Worm (Caenorhabditis elegans) whole organism, young adult: ENCODE measurements around the gene C54C6.11.
A peak's percentile ranks its signal among the peaks of the same experiment; 100 is the strongest.

Source experiments
- B0336.3 ChIP-seq: fragments of 200-800 bp; sonication (Bioruptor generic); IDR thresholded peaks from 2 replicates; pipeline ENCODE4 v1.3.6; 2022; ENCODE audit warnings: missing genetic modification characterization, missing compliant biosample characterization
- F10E7.11 ChIP-seq: sonication (generic microtip); optimal IDR thresholded peaks from 2 replicates; lab custom pipeline; 2017; ENCODE audit warnings: mild to moderate bottlenecking, missing genetic modification characterization, moderate library complexity, missing compliant biosample characterization
- F33H1.4 ChIP-seq: fragments of 200-800 bp; sonication (Bioruptor generic); IDR thresholded peaks from 2 replicates; pipeline ENCODE4 v1.3.6; 2022; ENCODE audit warnings: missing genetic modification reagents, missing genetic modification characterization, missing compliant biosample characterization
- F49E8.2 ChIP-seq: sonication (generic microtip); optimal IDR thresholded peaks from 3 replicates; lab custom pipeline; 2017; ENCODE audit warnings: missing genetic modification characterization, mild to moderate bottlenecking, missing compliant biosample characterization, antibody characterized with exemption, moderate library complexity; ENCODE audit not compliant: insufficient read depth
- F52B5.7 ChIP-seq: sonication (generic microtip); optimal IDR thresholded peaks from 2 replicates; lab custom pipeline; 2016; ENCODE audit warnings: mild to moderate bottlenecking, missing genetic modification characterization, missing compliant biosample characterization
- K11D2.4 ChIP-seq: fragments of 200-800 bp; sonication (Bioruptor generic); IDR thresholded peaks from 2 replicates; pipeline ENCODE4 v1.3.6; 2022; ENCODE audit warnings: missing genetic modification reagents, missing genetic modification characterization, missing compliant biosample characterization
- Y56A3A.18 ChIP-seq: fragments of 200-800 bp; sonication (Bioruptor generic); IDR thresholded peaks from 2 replicates; pipeline ENCODE4 v1.3.6; 2022; ENCODE audit warnings: missing genetic modification reagents, missing genetic modification characterization, missing compliant biosample characterization
- Y67H2A.10 ChIP-seq: fragments of 200-800 bp; sonication (Bioruptor generic); conservative IDR thresholded peaks from 2 replicates; pipeline ENCODE4 v1.3.6; 2022; ENCODE audit warnings: missing genetic modification reagents, missing genetic modification characterization, missing compliant biosample characterization
- ama-1 ChIP-seq, 3 experiments: fragments of 150-350 bp in 1 of 3; sonication (generic microtip) in 2 of 3; optimal IDR thresholded peaks; 2 replicates each; lab custom pipeline; 2014 to 2018; ENCODE audit warnings: missing biosample characterization in 2 of 3, missing genetic modification characterization in 2 of 3, missing genetic modification reagents in 2 of 3
- aptf-2 ChIP-seq: fragments of 200-800 bp; sonication (Bioruptor generic); conservative IDR thresholded peaks from 2 replicates; pipeline ENCODE4 v1.3.6; 2022; ENCODE audit warnings: missing genetic modification reagents, missing genetic modification characterization, missing compliant biosample characterization
- aptf-3 ChIP-seq: fragments of 200-800 bp; sonication (Bioruptor generic); IDR thresholded peaks from 2 replicates; pipeline ENCODE4 v1.3.6; 2022; ENCODE audit warnings: missing genetic modification characterization, missing compliant biosample characterization
- attf-3 ChIP-seq: fragments of 200-800 bp; sonication (Bioruptor generic); conservative IDR thresholded peaks from 2 replicates; pipeline ENCODE4 v1.3.6; 2022; ENCODE audit warnings: missing genetic modification reagents, missing genetic modification characterization, missing compliant biosample characterization
- attf-5 ChIP-seq: fragments of 200-800 bp; sonication (Bioruptor generic); optimal IDR thresholded peaks from 2 replicates; lab custom pipeline; 2018; ENCODE audit warnings: mild to moderate bottlenecking, missing genetic modification characterization, missing compliant biosample characterization
- bed-1 ChIP-seq: fragments of 200-800 bp; sonication (Bioruptor generic); IDR thresholded peaks from 2 replicates; pipeline ENCODE4 v1.3.6; 2022; ENCODE audit warnings: missing genetic modification reagents, missing genetic modification characterization, missing compliant biosample characterization
- ccch-3 ChIP-seq: fragments of 200-800 bp; sonication (Bioruptor generic); optimal IDR thresholded peaks from 2 replicates; lab custom pipeline; 2018; ENCODE audit warnings: mild to moderate bottlenecking, missing genetic modification characterization, missing compliant biosample characterization
- cebp-1 ChIP-seq, 2 experiments: fragments of 200-800 bp in 1 of 2; sonication (Bioruptor generic) in 1 of 2; sonication (generic microtip) in 1 of 2; IDR thresholded peaks in 1 of 2; optimal IDR thresholded peaks in 1 of 2; 2 replicates each; pipeline versions ENCODE4 v1.3.6 to Lab custom; 2017 to 2022; ENCODE audit warnings: missing compliant biosample characterization in 2 of 2, missing genetic modification characterization in 2 of 2, mild to moderate bottlenecking in 1 of 2, missing genetic modification reagents in 1 of 2, moderate library complexity in 1 of 2
- ceh-40 ChIP-seq: fragments of 200-800 bp; sonication (Bioruptor generic); IDR thresholded peaks from 2 replicates; pipeline ENCODE4 v1.3.6; 2022; ENCODE audit warnings: missing genetic modification characterization, missing compliant biosample characterization
- ceh-58 ChIP-seq: fragments of 200-800 bp; sonication (Bioruptor generic); IDR thresholded peaks from 2 replicates; pipeline ENCODE4 v1.3.6; 2022; ENCODE audit warnings: missing genetic modification characterization, missing compliant biosample characterization
- efl-1 ChIP-seq: fragments of 150-350 bp; optimal IDR thresholded peaks from 2 replicates; lab custom pipeline; 2014; ENCODE audit warnings: missing biosample characterization, missing genetic modification reagents, missing genetic modification characterization
- egl-18 ChIP-seq: fragments of 200-800 bp; sonication (Bioruptor generic); IDR thresholded peaks from 2 replicates; pipeline ENCODE4 v1.3.6; 2022; ENCODE audit warnings: missing genetic modification reagents, missing genetic modification characterization, missing compliant biosample characterization
- egl-44 ChIP-seq: fragments of 200-800 bp; sonication (Bioruptor generic); IDR thresholded peaks from 2 replicates; pipeline ENCODE4 v1.3.6; 2022; ENCODE audit warnings: missing genetic modification reagents, missing genetic modification characterization, missing compliant biosample characterization
- ekl-4 ChIP-seq: fragments of 200-800 bp; sonication (Bioruptor generic); IDR thresholded peaks from 2 replicates; pipeline ENCODE4 v1.3.6; 2022; ENCODE audit warnings: missing genetic modification reagents, missing genetic modification characterization, missing compliant biosample characterization
- gei-17 ChIP-seq: fragments of 200-800 bp; sonication (Bioruptor generic); optimal IDR thresholded peaks from 2 replicates; lab custom pipeline; 2018; ENCODE audit warnings: mild to moderate bottlenecking, missing genetic modification characterization, missing compliant biosample characterization
- him-1 ChIP-seq: sonication (generic microtip); optimal IDR thresholded peaks from 2 replicates; lab custom pipeline; 2016; ENCODE audit warnings: missing genotype, missing genetic modification reagents, missing genetic modification characterization, missing compliant biosample characterization
- hlh-26 ChIP-seq: fragments of 200-800 bp; sonication (Bioruptor generic); conservative IDR thresholded peaks from 2 replicates; pipeline ENCODE4 v1.3.6; 2022; ENCODE audit warnings: missing genetic modification reagents, missing genetic modification characterization, missing compliant biosample characterization
- hmg-1.2 ChIP-seq: fragments of 200-800 bp; sonication (Bioruptor generic); IDR thresholded peaks from 2 replicates; pipeline ENCODE4 v1.3.6; 2022; ENCODE audit warnings: missing genetic modification reagents, missing genetic modification characterization, missing compliant biosample characterization
- hsf-1 ChIP-seq: fragments of 200-800 bp; sonication (Bioruptor generic); IDR thresholded peaks from 2 replicates; pipeline ENCODE4 v1.3.6; 2022; ENCODE audit warnings: missing genetic modification reagents, missing genetic modification characterization, missing compliant biosample characterization
- let-526 ChIP-seq: fragments of 200-800 bp; sonication (Bioruptor generic); IDR thresholded peaks from 2 replicates; pipeline ENCODE4 v1.3.6; 2022; ENCODE audit warnings: missing genetic modification reagents, missing genetic modification characterization, missing compliant biosample characterization
- let-607 ChIP-seq, 2 experiments: fragments of 200-800 bp in 1 of 2; sonication (Bioruptor generic) in 1 of 2; sonication (generic microtip) in 1 of 2; optimal IDR thresholded peaks; 2 replicates each; lab custom pipeline; 2016 to 2018; ENCODE audit warnings: mild to moderate bottlenecking in 2 of 2, missing compliant biosample characterization in 2 of 2, missing genetic modification characterization in 2 of 2, moderate library complexity in 2 of 2, missing genotype in 1 of 2
- lsy-27 ChIP-seq: sonication (generic microtip); optimal IDR thresholded peaks from 2 replicates; lab custom pipeline; 2017; ENCODE audit warnings: missing genetic modification characterization, mild to moderate bottlenecking, missing compliant biosample characterization, antibody characterized with exemption, missing genotype, borderline replicate concordance; ENCODE audit not compliant: insufficient read depth
- madf-10 ChIP-seq: sonication (generic microtip); optimal IDR thresholded peaks from 2 replicates; lab custom pipeline; 2016; ENCODE audit warnings: mild to moderate bottlenecking, missing genetic modification characterization, missing compliant biosample characterization
- madf-6 ChIP-seq: fragments of 200-800 bp; sonication (Bioruptor generic); IDR thresholded peaks from 2 replicates; pipeline ENCODE4 v1.3.6; 2022; ENCODE audit warnings: missing genetic modification reagents, missing genetic modification characterization, missing compliant biosample characterization
- madf-8 ChIP-seq: fragments of 200-800 bp; sonication (Bioruptor generic); conservative IDR thresholded peaks from 2 replicates; pipeline ENCODE4 v1.3.6; 2022; ENCODE audit warnings: missing genetic modification reagents, missing genetic modification characterization, missing compliant biosample characterization
- mcd-1 ChIP-seq: fragments of 200-800 bp; sonication (Bioruptor generic); IDR thresholded peaks from 2 replicates; pipeline ENCODE4 v1.3.6; 2022; ENCODE audit warnings: missing genetic modification reagents, missing genetic modification characterization, missing compliant biosample characterization
- mel-28 ChIP-seq: sonication (generic microtip); optimal IDR thresholded peaks from 2 replicates; lab custom pipeline; 2016; ENCODE audit warnings: borderline replicate concordance, mild to moderate bottlenecking, missing genetic modification characterization, missing compliant biosample characterization
- mes-4 ChIP-seq: sonication (generic microtip); optimal IDR thresholded peaks from 2 replicates; lab custom pipeline; 2016; ENCODE audit warnings: missing genotype, missing genetic modification characterization, missing compliant biosample characterization
- mxl-1 ChIP-seq: sonication (generic microtip); optimal IDR thresholded peaks from 2 replicates; lab custom pipeline; 2016; ENCODE audit warnings: missing genetic modification characterization, missing compliant biosample characterization
- pha-4 ChIP-seq: fragments of 150-350 bp; sonication (generic microtip); optimal IDR thresholded peaks from 2 replicates; lab custom pipeline; 2014; ENCODE audit warnings: missing biosample characterization, missing genetic modification reagents, missing genetic modification characterization
- rpc-1 ChIP-seq, 2 experiments: fragments of 150-350 bp in 1 of 2; sonication (generic microtip) in 1 of 2; optimal IDR thresholded peaks; 2 replicates each; lab custom pipeline; 2014 to 2018; ENCODE audit warnings: missing biosample characterization in 1 of 2, missing genetic modification characterization in 1 of 2, missing genetic modification reagents in 1 of 2, missing genotype in 1 of 2
- snpc-1.3 ChIP-seq: sonication (generic microtip); optimal IDR thresholded peaks from 2 replicates; lab custom pipeline; 2017; ENCODE audit warnings: missing genetic modification characterization, mild to moderate bottlenecking, missing compliant biosample characterization, antibody characterized with exemption, moderate library complexity, missing genotype, missing genetic modification reagents; ENCODE audit not compliant: insufficient read depth
- tbp1 ChIP-seq: fragments of 200-800 bp; sonication (Bioruptor generic); optimal IDR thresholded peaks from 2 replicates; lab custom pipeline; 2018; ENCODE audit warnings: mild to moderate bottlenecking, missing genetic modification characterization, missing compliant biosample characterization
- tlf-1 ChIP-seq: fragments of 200-800 bp; sonication (Bioruptor generic); optimal IDR thresholded peaks from 2 replicates; lab custom pipeline; 2018; ENCODE audit warnings: mild to moderate bottlenecking, missing genetic modification characterization, missing compliant biosample characterization
- ztf-25 ChIP-seq: fragments of 200-800 bp; sonication (Bioruptor generic); IDR thresholded peaks from 2 replicates; pipeline ENCODE4 v1.3.6; 2022; ENCODE audit warnings: missing genetic modification reagents, missing genetic modification characterization, missing compliant biosample characterization
- ztf-28 ChIP-seq: fragments of 200-800 bp; sonication (Bioruptor generic); IDR thresholded peaks from 2 replicates; pipeline ENCODE4 v1.3.6; 2022; ENCODE audit warnings: missing genetic modification reagents, missing genetic modification characterization, missing compliant biosample characterization
- ztf-3 ChIP-seq: fragments of 200-800 bp; sonication (Bioruptor generic); optimal IDR thresholded peaks from 2 replicates; lab custom pipeline; 2018; ENCODE audit warnings: mild to moderate bottlenecking, missing genetic modification characterization, missing compliant biosample characterization

C54C6.11 gene

DNA sequence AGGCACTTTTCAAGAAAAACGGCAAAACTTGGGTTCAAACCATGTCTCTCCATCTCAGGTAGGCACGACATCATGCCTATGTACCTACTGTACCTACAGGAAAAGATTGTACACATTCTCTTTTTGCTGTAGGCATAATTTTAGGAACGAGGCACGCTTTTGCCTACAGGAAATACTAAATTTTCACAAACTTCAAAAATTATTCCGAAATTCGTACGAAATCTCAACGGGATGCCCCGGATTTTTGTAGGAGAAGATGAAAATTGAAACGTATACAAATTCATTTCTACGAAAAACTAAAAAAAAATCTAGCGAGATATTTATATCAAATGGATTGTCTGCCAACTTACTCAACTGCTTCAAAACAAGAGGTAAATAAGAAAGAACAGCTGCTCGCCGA is at the start of gene C54C6.11:
TSS of gene C54C6.11 (plus strand) at position 301 of the 400 bp plus-strand sequence.
- no peak for TF ChIP-seq ztf-28 (GFP tag; lab: Robert Waterston, UW)
- TF ChIP-seq Y67H2A.10 (GFP tag; lab: Robert Waterston, UW): no peak
- TF ChIP-seq madf-8: no peak
- no peak for TF ChIP-seq aptf-2 (GFP tag; lab: Robert Waterston, UW)
- TF ChIP-seq pha-4 (tag; lab: Kevin White, UChicago): no peak
- TF ChIP-seq hsf-1 (GFP tag; lab: Robert Waterston, UW): no peak
- no peak for TF ChIP-seq egl-18
- no peak for TF ChIP-seq hmg-1.2
- TF ChIP-seq madf-6 (GFP tag; lab: Robert Waterston, UW): no peak
- no peak for TF ChIP-seq mxl-1 (tag; lab: Kevin White, UChicago)
- no peak for TF ChIP-seq gei-17 (GFP tag; lab: Kevin White, UChicago)
- no peak for TF ChIP-seq snpc-1.3 (tag; lab: Kevin White, UChicago)
- TF ChIP-seq ztf-25 (GFP tag; lab: Robert Waterston, UW): no peak
- no peak for TF ChIP-seq rpc-1 (optimal IDR thresholded peaks at IDR 0.05; lab: Kevin White, UChicago)
- no peak for TF ChIP-seq rpc-1 (tag; optimal IDR thresholded peaks at IDR 0.05; lab: Kevin White, UChicago)
- TF ChIP-seq attf-5 (GFP tag; lab: Kevin White, UChicago): no peak

DNA sequence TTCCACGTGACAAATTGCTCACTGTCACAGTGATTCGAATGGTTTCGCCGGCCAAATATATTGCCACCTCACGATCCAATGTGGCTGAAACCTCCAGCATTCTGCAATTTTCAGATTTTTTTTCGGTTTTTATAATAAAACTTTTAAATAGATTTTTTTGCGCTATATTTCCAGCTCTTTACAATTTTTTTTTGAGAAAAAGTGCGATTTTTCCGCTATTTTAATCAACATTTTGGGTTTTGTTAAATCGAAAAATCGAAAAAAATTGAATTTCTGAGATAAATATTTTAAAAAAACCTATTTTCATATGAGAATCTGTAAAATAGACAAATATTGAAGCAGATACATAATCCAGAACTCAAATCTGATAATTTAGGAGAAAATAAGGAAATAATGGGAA is 49.2 kb upstream of the C54C6.11 start, which contains the start of gene M01F1.9:
TSS of gene M01F1.9 (minus strand) at position 101 of the 400 bp plus-strand sequence.
- TF ChIP-seq ccch-3 (no peak), mcd-1 (GFP tag; lab: Robert Waterston, UW) (no peak), cebp-1 (GFP tag; IDR thresholded peaks at IDR 0.05; lab: Robert Waterston, UW) (no peak), cebp-1 (tag; optimal IDR thresholded peaks at IDR 0.05; lab: Kevin White, UChicago) (no peak), ztf-3 (no peak), rpc-1 (optimal IDR thresholded peaks at IDR 0.05; lab: Kevin White, UChicago) (no peak), rpc-1 (tag; optimal IDR thresholded peaks at IDR 0.05; lab: Kevin White, UChicago) (no peak), hlh-26 (GFP tag; lab: Robert Waterston, UW) (no peak), lsy-27 (no peak), F49E8.2 (no peak), ceh-40 (no peak), snpc-1.3 (tag; lab: Kevin White, UChicago) (no peak), aptf-3 (no peak), bed-1 (no peak), mxl-1 (tag; lab: Kevin White, UChicago) (no peak), ceh-58 (GFP tag; lab: Robert Waterston, UW) (no peak), egl-44 (no peak), F10E7.11 (tag; lab: Kevin White, UChicago) (no peak), Y56A3A.18 (no peak), F33H1.4 (no peak), K11D2.4 (no peak), ekl-4 (GFP tag; lab: Robert Waterston, UW) (no peak)

DNA sequence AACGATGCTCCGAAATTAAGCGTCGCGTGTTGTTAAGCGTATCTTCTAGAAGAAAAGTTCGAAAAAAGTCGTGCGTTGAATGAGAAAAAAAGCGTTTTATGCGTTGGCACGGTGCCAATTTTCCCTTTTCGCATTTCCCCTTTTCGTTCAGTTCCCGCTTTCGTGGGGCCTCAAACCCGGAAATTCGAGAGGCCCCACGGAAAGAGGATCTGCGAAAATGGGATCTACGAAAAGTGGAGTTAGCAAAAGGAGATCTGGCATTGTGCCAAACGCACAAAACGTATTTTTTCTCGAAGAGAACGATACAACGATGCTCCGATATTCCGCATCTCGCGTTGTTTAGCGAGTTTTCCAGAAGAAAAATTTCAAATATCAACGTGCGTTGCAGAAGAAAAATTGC is 48.3 kb upstream of the C54C6.11 start:
- no peak for TF ChIP-seq efl-1 (GFP tag; lab: Kevin White, UChicago)
- no peak for TF ChIP-seq tlf-1
- 0 out of 2 replicates have a peak, but pooled peaks have one; percentile 50 for TF ChIP-seq aptf-2 (GFP tag; lab: Robert Waterston, UW)
- TF ChIP-seq egl-18: no peak
- peak; percentile 72; the same call in 1 of the 2 replicates for TF ChIP-seq let-526 (GFP tag; lab: Robert Waterston, UW)
- TF ChIP-seq F52B5.7 (tag; lab: Kevin White, UChicago): no peak
- TF ChIP-seq him-1: no peak
- no peak for TF ChIP-seq mel-28 (tag; lab: Kevin White, UChicago)
- no peak for TF ChIP-seq tbp1 (GFP tag; lab: Kevin White, UChicago)
- no peak for TF ChIP-seq madf-8
- peak; percentile 57; the same call in 1 of the 2 replicates for TF ChIP-seq attf-3 (GFP tag; lab: Robert Waterston, UW)
- TF ChIP-seq B0336.3 (GFP tag; lab: Robert Waterston, UW): no peak
- TF ChIP-seq madf-10: no peak
- no peak for TF ChIP-seq ztf-25 (GFP tag; lab: Robert Waterston, UW)
- TF ChIP-seq ama-1 (optimal IDR thresholded peaks at IDR 0.05; lab: Kevin White, UChicago): no peak
- TF ChIP-seq ama-1 (GFP tag; optimal IDR thresholded peaks at IDR 0.05; lab: Kevin White, UChicago): no peak
- TF ChIP-seq mes-4 (tag; lab: Kevin White, UChicago): no peak
- TF ChIP-seq let-607 (tag; optimal IDR thresholded peaks at IDR 0.05; lab: Kevin White, UChicago): no peak
